Worm (Caenorhabditis elegans): ENCODE data around the gene F49C12.2.
"Not testable (repeated sequence)": the region's sequence is repeated elsewhere in the genome, so short reads cannot be mapped to it uniquely, and the experiment has no call there.

Gene F49C12.2

ce11 chrIV:9300127-9300526, 1.1 kb upstream of the F49C12.2 start, which contains the start of gene F49C12.3:
TSS of gene F49C12.3 (plus strand) at chrIV:9300427.
- TF ChIP-seq pag-3 (tag; optimal IDR thresholded peaks at IDR 0.05; ENCODE audit: borderline replicate concordance), result no peak
- no peak for TF ChIP-seq ets-4 (tag; optimal IDR thresholded peaks at IDR 0.05)
- TF ChIP-seq madf-2 (tag; optimal IDR thresholded peaks at IDR 0.05), result no peak
- TF ChIP-seq ceh-19 (GFP tag; optimal IDR thresholded peaks at IDR 0.05), result no peak
- TF ChIP-seq hlh-8 (tag; optimal IDR thresholded peaks at IDR 0.05), result no peak
- TF ChIP-seq ahr-1 (tag; optimal IDR thresholded peaks at IDR 0.05), result no peak
- TF ChIP-seq sox-2 (GFP tag; IDR thresholded peaks at IDR 0.05), result no peak
- no peak for TF ChIP-seq tbx-7 (tag; optimal IDR thresholded peaks at IDR 0.05)

- no peak for TF ChIP-seq ceh-14 (tag; optimal IDR thresholded peaks at IDR 0.05)
- no peak for TF ChIP-seq unc-3 (GFP tag; conservative IDR thresholded peaks at IDR 0.05)
- TF ChIP-seq unc-3 (tag; optimal IDR thresholded peaks at IDR 0.05), result no peak
- no peak for TF ChIP-seq pha-2 (tag; optimal IDR thresholded peaks at IDR 0.05)
- TF ChIP-seq lim-6 (tag; optimal IDR thresholded peaks at IDR 0.05), result no peak
- TF ChIP-seq Y22D7AL.16 (tag; optimal IDR thresholded peaks at IDR 0.05), result no peak
- no peak for TF ChIP-seq gmeb-2 (tag; optimal IDR thresholded peaks at IDR 0.05)
- TF ChIP-seq fax-1 (tag; optimal IDR thresholded peaks at IDR 0.05), result no peak
- TF ChIP-seq K02D7.2 (tag; optimal IDR thresholded peaks at IDR 0.05), result no peak
- no peak for TF ChIP-seq sox-2 (GFP tag; IDR thresholded peaks at IDR 0.05)
- TF ChIP-seq ama-1 (optimal IDR thresholded peaks at IDR 0.05), result no peak
- TF ChIP-seq K09A11.1 (tag; optimal IDR thresholded peaks at IDR 0.05; ENCODE audit: insufficient read depth), result no peak
- TF ChIP-seq ceh-22 (tag; optimal IDR thresholded peaks at IDR 0.05), result no peak
- no peak for TF ChIP-seq madf-2 (tag; optimal IDR thresholded peaks at IDR 0.05)
- TF ChIP-seq elt-4 (tag; optimal IDR thresholded peaks at IDR 0.05), result no peak
- TF ChIP-seq nhr-11 (tag; optimal IDR thresholded peaks at IDR 0.05), result no peak
- no peak for TF ChIP-seq ceh-24 (tag; optimal IDR thresholded peaks at IDR 0.05)
- no peak for TF ChIP-seq zip-5 (tag; optimal IDR thresholded peaks at IDR 0.05)
- TF ChIP-seq nfya-1 (tag; optimal IDR thresholded peaks at IDR 0.05), result no peak
These were observed 2.8 kb downstream of the F49C12.2 start, which contains the start of gene F49C12.1 for ce11 chrIV:9296285-9296684. TSS of gene F49C12.1 (minus strand) at chrIV:9296354.

ce11 chrIV:9293825-9294224, 5.2 kb downstream of the F49C12.2 start, which contains the start of gene nhr-264:
TSS of gene nhr-264 (minus strand) at chrIV:9293925.
- not testable (repeated sequence) for TF ChIP-seq ceh-6 (GFP tag; optimal IDR thresholded peaks at IDR 0.05); ceh-34 (tag; optimal IDR thresholded peaks at IDR 0.05); pqm-1 (tag; optimal IDR thresholded peaks at IDR 0.05)

- TF ChIP-seq ceh-9 (tag; optimal IDR thresholded peaks at IDR 0.05), result no peak
- TF ChIP-seq pag-3 (tag; optimal IDR thresholded peaks at IDR 0.05; ENCODE audit: borderline replicate concordance), result no peak
- TF ChIP-seq ceh-34 (tag; optimal IDR thresholded peaks at IDR 0.05), result no peak
- no peak for TF ChIP-seq F13H6.1 (tag; optimal IDR thresholded peaks at IDR 0.05)
- TF ChIP-seq ceh-48 (tag; optimal IDR thresholded peaks at IDR 0.05), result no peak
- no peak for TF ChIP-seq dmd-4 (tag; optimal IDR thresholded peaks at IDR 0.05; ENCODE audit: borderline replicate concordance)
- no peak for TF ChIP-seq hlh-13 (GFP tag; optimal IDR thresholded peaks at IDR 0.05)
- no peak for TF ChIP-seq Y22D7AL.16 (tag; optimal IDR thresholded peaks at IDR 0.05)
These were observed 9.4 kb downstream of the F49C12.2 start for ce11 chrIV:9289635-9290034.

ce11 chrIV:9286305-9286704, 12.7 kb downstream of the F49C12.2 start, which contains the start of gene nhr-267:
TSS of gene nhr-267 (minus strand) at chrIV:9286405.
- not testable (repeated sequence) for TF ChIP-seq pha-2, ahr-1, ceh-22 (tag; optimal IDR thresholded peaks at IDR 0.05)
